Fruit fly (Drosophila melanogaster): ENCODE measurements around the gene CG32365.

Gene CG32365

DNA sequence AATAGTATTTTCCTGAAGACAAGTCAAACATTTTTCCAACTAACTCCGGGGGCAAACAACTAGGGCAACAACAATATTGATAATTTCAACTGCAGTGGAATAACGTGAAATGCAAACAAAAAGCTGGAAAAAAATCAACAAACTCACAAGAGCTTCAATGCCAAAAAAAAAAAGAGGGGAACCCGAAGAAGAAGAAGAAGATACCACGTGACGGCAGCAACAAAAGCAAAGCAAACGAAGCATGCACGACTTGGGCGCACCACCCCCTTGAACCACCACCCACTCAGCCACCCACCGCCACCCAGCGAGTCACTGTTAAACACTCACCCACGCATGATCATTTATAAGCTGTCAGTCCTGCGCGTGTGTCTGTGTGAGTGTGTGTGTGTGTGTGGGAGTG is 9.0 kb upstream of the CG32365 start (continued):
- TF ChIP-seq Dbx (GFP tag; IDR thresholded peaks at IDR 0.05) (0 out of 3 replicates have a peak, but pooled peaks have one; percentile 27), CG8765 (GFP tag; IDR thresholded peaks at IDR 0.05) (no peak), NC2β (GFP tag; optimal IDR thresholded peaks at IDR 0.05) (no peak), corto (GFP tag; optimal IDR thresholded peaks at IDR 0.05) (no peak), unpg (GFP tag; optimal IDR thresholded peaks at IDR 0.05) (peak; percentile 13), vfl (GFP tag; optimal IDR thresholded peaks at IDR 0.05) (no peak), CG7357 (GFP tag; IDR thresholded peaks at IDR 0.05) (no peak), Meics (GFP tag; optimal IDR thresholded peaks at IDR 0.05) (no peak), CG15269 (tag; optimal IDR thresholded peaks at IDR 0.05) (no peak), CG16813 (GFP tag; IDR thresholded peaks at IDR 0.05; ENCODE audit: partially characterized antibody) (no peak), salm (tag; optimal IDR thresholded peaks at IDR 0.05) (peak; percentile 41), CG6791 (GFP tag; IDR thresholded peaks at IDR 0.05; ENCODE audit: partially characterized antibody) (no peak), CG2116 (GFP tag; optimal IDR thresholded peaks at IDR 0.05) (no peak), CG4328 (GFP tag; optimal IDR thresholded peaks at IDR 0.05) (no peak), zfh2 (GFP tag; optimal IDR thresholded peaks at IDR 0.05) (no peak), chn (GFP tag; optimal IDR thresholded peaks at IDR 0.05) (no peak), CG11093 (GFP tag; IDR thresholded peaks at IDR 0.05) (no peak), gro (GFP tag; optimal IDR thresholded peaks at IDR 0.05) (no peak), CoRest (tag; optimal IDR thresholded peaks at IDR 0.05) (peak; percentile 5), dimm (GFP tag; IDR thresholded peaks at IDR 0.05) (no peak), ase (GFP tag; IDR thresholded peaks at IDR 0.05) (no peak), seq (GFP tag; IDR thresholded peaks at IDR 0.05) (0 out of 2 replicates have a peak, but pooled peaks have one; percentile 13), cg (GFP tag; optimal IDR thresholded peaks at IDR 0.05) (peak; percentile 56), chinmo (GFP tag; IDR thresholded peaks at IDR 0.05; ENCODE audit: partially characterized antibody) (0 out of 4 replicates have a peak, but pooled peaks have one; percentile 49), Gsc (GFP tag; IDR thresholded peaks at IDR 0.05) (no peak), MTF-1 (GFP tag; optimal IDR thresholded peaks at IDR 0.05; ENCODE audit: borderline replicate concordance) (peak; percentile 2), HLHmδ (GFP tag; optimal IDR thresholded peaks at IDR 0.05) (no peak), E2f2 (GFP tag; IDR thresholded peaks at IDR 0.05) (no peak), Asciz (GFP tag; optimal IDR thresholded peaks at IDR 0.05) (peak; percentile 45), Lpt (GFP tag; optimal IDR thresholded peaks at IDR 0.05) (no peak), kah (GFP tag; optimal IDR thresholded peaks at IDR 0.05) (no peak), Tbp (GFP tag; optimal IDR thresholded peaks at IDR 0.05) (no peak), ab (GFP tag; optimal IDR thresholded peaks at IDR 0.05) (no peak), zf30C (GFP tag; optimal IDR thresholded peaks at IDR 0.05) (no peak), CrebB (tag; optimal IDR thresholded peaks at IDR 0.05) (no peak), CG30020 (tag; optimal IDR thresholded peaks at IDR 0.05) (no peak), peb (GFP tag; IDR thresholded peaks at IDR 0.05) (no peak), Dp (GFP tag; optimal IDR thresholded peaks at IDR 0.05) (no peak), ash1 (GFP tag; optimal IDR thresholded peaks at IDR 0.05) (no peak), zen2 (GFP tag; IDR thresholded peaks at IDR 0.05; ENCODE audit: partially characterized antibody) (no peak), C15 (GFP tag; IDR thresholded peaks at IDR 0.05) (no peak), CG8359 (GFP tag; optimal IDR thresholded peaks at IDR 0.05; ENCODE audit: borderline replicate concordance) (no peak), ttk (GFP tag; IDR thresholded peaks at IDR 0.05) (peak; percentile 57), CG7372 (GFP tag; IDR thresholded peaks at IDR 0.05) (no peak), Side (GFP tag; optimal IDR thresholded peaks at IDR 0.05) (no peak), CG30403 (GFP tag; optimal IDR thresholded peaks at IDR 0.05) (no peak), sd (tag; optimal IDR thresholded peaks at IDR 0.05) (peak; percentile 21), chif (GFP tag; optimal IDR thresholded peaks at IDR 0.05) (no peak), sug (tag; optimal IDR thresholded peaks at IDR 0.05) (peak; percentile 35), grau (tag; optimal IDR thresholded peaks at IDR 0.05) (no peak), CG13123 (GFP tag; optimal IDR thresholded peaks at IDR 0.05) (no peak), Dek (tag; optimal IDR thresholded peaks at IDR 0.05) (no peak)

Data from whole organism, embryonic.